Fruit fly (Drosophila melanogaster): ENCODE measurements around the gene Pkc98E.

Pkc98E gene

dm6 chr3R:29063207-29063920 is 24.4 kb downstream of the Pkc98E start (continued):
- TF ChIP-seq Hr51 (GFP tag; optimal IDR thresholded peaks at IDR 0.05) (peak; percentile 56 to 83), sqz (GFP tag; optimal IDR thresholded peaks at IDR 0.05) (peak; percentile 41), CG13894 (tag; optimal IDR thresholded peaks at IDR 0.05) (peak; percentile 62), Ets65A (GFP tag) (peak; percentile 97), unc-4 (GFP tag; IDR thresholded peaks at IDR 0.05; ENCODE audit: partially characterized antibody) (no peak), fru (optimal IDR thresholded peaks at IDR 0.05) (no peak), CG5245 (GFP tag; optimal IDR thresholded peaks at IDR 0.05) (no peak), tll (GFP tag; optimal IDR thresholded peaks at IDR 0.05) (no peak), Rfx (GFP tag; IDR thresholded peaks at IDR 0.05) (no peak), hkb (optimal IDR thresholded peaks at IDR 0.05) (no peak), hkb (GFP tag; IDR thresholded peaks at IDR 0.05) (no peak), slou (GFP tag; optimal IDR thresholded peaks at IDR 0.05) (no peak), seq (GFP tag; IDR thresholded peaks at IDR 0.05) (no peak), CkIIα-i1 (GFP tag; IDR thresholded peaks at IDR 0.05) (no peak), CG17385 (GFP tag; optimal IDR thresholded peaks at IDR 0.05) (peak; percentile 74), Vsx1 (GFP tag; optimal IDR thresholded peaks at IDR 0.05) (peak; percentile 8), CG7963 (GFP tag; IDR thresholded peaks at IDR 0.05; ENCODE audit: partially characterized antibody) (no peak), nmo (GFP tag; optimal IDR thresholded peaks at IDR 0.05) (peak; percentile 75), Atf-2 (GFP tag; optimal IDR thresholded peaks at IDR 0.05) (no peak), lab (GFP tag; optimal IDR thresholded peaks at IDR 0.05) (peak; percentile 80), CG2199 (GFP tag; IDR thresholded peaks at IDR 0.05) (no peak), CG14050 (GFP tag; IDR thresholded peaks at IDR 0.05) (no peak), Ravus (GFP tag; IDR thresholded peaks at IDR 0.05) (no peak), CG4282 (GFP tag; optimal IDR thresholded peaks at IDR 0.05) (peak; percentile 23), nau (GFP tag; optimal IDR thresholded peaks at IDR 0.05) (no peak), ara (GFP tag; IDR thresholded peaks at IDR 0.05) (no peak), slp2 (GFP tag; optimal IDR thresholded peaks at IDR 0.05) (peak; percentile 9), HmgZ (tag; optimal IDR thresholded peaks at IDR 0.05) (peak; percentile 13), dimm (GFP tag; IDR thresholded peaks at IDR 0.05) (no peak), nom (GFP tag; optimal IDR thresholded peaks at IDR 0.05) (peak; percentile 34), ERR (GFP tag; optimal IDR thresholded peaks at IDR 0.05) (peak; percentile 49), gsb (GFP tag; IDR thresholded peaks at IDR 0.05) (no peak), CG14441 (GFP tag; IDR thresholded peaks at IDR 0.05) (no peak), YL-1 (GFP tag; optimal IDR thresholded peaks at IDR 0.05) (peak; percentile 59), dati (GFP tag; IDR thresholded peaks at IDR 0.05) (no peak), gro (GFP tag; optimal IDR thresholded peaks at IDR 0.05) (peak; percentile 63), CG10431 (GFP tag; optimal IDR thresholded peaks at IDR 0.05) (peak; percentile 68), CG9437 (GFP tag; optimal IDR thresholded peaks at IDR 0.05) (peak; percentile 81), dmrt99B (tag; optimal IDR thresholded peaks at IDR 0.05) (peak; percentile 74), HHEX (GFP tag; optimal IDR thresholded peaks at IDR 0.05) (peak; percentile 57), kah (GFP tag; optimal IDR thresholded peaks at IDR 0.05) (peak; percentile 25), Ssrp (tag; optimal IDR thresholded peaks at IDR 0.05) (peak; percentile 80), ro (GFP tag; IDR thresholded peaks at IDR 0.05) (no peak), ato (GFP tag; IDR thresholded peaks at IDR 0.05; ENCODE audit: partially characterized antibody) (no peak), CG12769 (tag; optimal IDR thresholded peaks at IDR 0.05) (peak; percentile 61), ftz-f1 (GFP tag; optimal IDR thresholded peaks at IDR 0.05) (peak; percentile 47), kni (GFP tag; optimal IDR thresholded peaks at IDR 0.05) (no peak), da (GFP tag; optimal IDR thresholded peaks at IDR 0.05) (peak; percentile 41), zen2 (GFP tag; IDR thresholded peaks at IDR 0.05; ENCODE audit: partially characterized antibody) (no peak)
